Fruit fly (Drosophila melanogaster) whole organism, adult: ENCODE results near the gene CG3448.

Experiments used
- CG11617 ChIP-seq: fragments of 200-800 bp; sonication (Bioruptor generic); optimal IDR thresholded peaks from 2 replicates; lab custom pipeline; 2017; ENCODE audit warnings: mild to moderate bottlenecking, missing biosample characterization, missing genetic modification reagents, missing genetic modification characterization
- CG12768 ChIP-seq: fragments of 200-800 bp; sonication (Bioruptor generic); optimal IDR thresholded peaks from 2 replicates; lab custom pipeline; 2017; ENCODE audit warnings: missing biosample characterization, missing genetic modification characterization, mild to moderate bottlenecking, moderate library complexity, missing genetic modification reagents
- CG14711 ChIP-seq: fragments of 200-800 bp; sonication (Bioruptor generic); optimal IDR thresholded peaks from 2 replicates; lab custom pipeline; 2018; ENCODE audit warnings: missing biosample characterization, mild to moderate bottlenecking, missing genetic modification characterization, moderate library complexity
- CG1620 ChIP-seq: fragments of 200-800 bp; sonication (Bioruptor generic); optimal IDR thresholded peaks from 2 replicates; lab custom pipeline; 2016; ENCODE audit warnings: missing biosample characterization, missing genetic modification characterization
- CG33017 ChIP-seq: fragments of 200-800 bp; sonication (Bioruptor generic); optimal IDR thresholded peaks from 2 replicates; lab custom pipeline; 2018; ENCODE audit warnings: missing biosample characterization, mild to moderate bottlenecking, missing genetic modification characterization, moderate library complexity
- CG5204 ChIP-seq: fragments of 200-800 bp; sonication (Bioruptor generic); optimal IDR thresholded peaks from 2 replicates; lab custom pipeline; 2016; ENCODE audit warnings: missing biosample characterization, missing genetic modification characterization
- CG7045 ChIP-seq: fragments of 200-800 bp; sonication (Bioruptor generic); optimal IDR thresholded peaks from 2 replicates; lab custom pipeline; 2017; ENCODE audit warnings: missing biosample characterization, mild to moderate bottlenecking, missing genetic modification characterization
- CG7101 ChIP-seq: fragments of 200-800 bp; sonication (Bioruptor generic); optimal IDR thresholded peaks from 2 replicates; lab custom pipeline; 2018; ENCODE audit warnings: missing biosample characterization, mild to moderate bottlenecking, missing genetic modification characterization, moderate library complexity
- Clk ChIP-seq: fragments of 200-800 bp; sonication (Bioruptor generic); optimal IDR thresholded peaks from 2 replicates; lab custom pipeline; 2017; ENCODE audit warnings: missing biosample characterization, missing genetic modification characterization
- Crg-1 ChIP-seq: fragments of 200-800 bp; sonication (Bioruptor generic); optimal IDR thresholded peaks from 2 replicates; lab custom pipeline; 2016; ENCODE audit warnings: missing biosample characterization, missing genetic modification characterization
- Hr96 ChIP-seq: fragments of 200-800 bp; sonication (Bioruptor generic); optimal IDR thresholded peaks from 2 replicates; lab custom pipeline; 2016; ENCODE audit warnings: missing biosample characterization, missing genetic modification characterization
- Mnt ChIP-seq: fragments of 200-800 bp; sonication (Bioruptor generic); optimal IDR thresholded peaks from 2 replicates; lab custom pipeline; 2016; ENCODE audit warnings: missing biosample characterization, mild to moderate bottlenecking, missing genetic modification characterization
- bab1 ChIP-seq: fragments of 200-800 bp; sonication (Bioruptor generic); optimal IDR thresholded peaks from 3 replicates; lab custom pipeline; 2019; ENCODE audit warnings: missing biosample characterization, mild to moderate bottlenecking, missing genetic modification characterization, moderate library complexity
- cic ChIP-seq: fragments of 200-800 bp; sonication (Bioruptor generic); optimal IDR thresholded peaks from 2 replicates; lab custom pipeline; 2017; ENCODE audit warnings: missing biosample characterization, mild to moderate bottlenecking, missing genetic modification characterization, moderate library complexity
- cnc ChIP-seq, 2 experiments: fragments of >200 bp; optimal IDR thresholded peaks; 2 replicates each; lab custom pipeline; 2017
- kay ChIP-seq: fragments of 200-800 bp; sonication (Bioruptor generic); peaks from one replicate; lab custom pipeline; 2016; ENCODE audit warnings: missing biosample characterization, missing genetic modification characterization, borderline replicate concordance
- ovo ChIP-seq: fragments of 200-800 bp; sonication (Bioruptor generic); optimal IDR thresholded peaks from 2 replicates; lab custom pipeline; 2016; ENCODE audit warnings: missing biosample characterization, missing genetic modification characterization
- pad ChIP-seq: fragments of 200-800 bp; sonication (Bioruptor generic); optimal IDR thresholded peaks from 3 replicates; lab custom pipeline; 2017; ENCODE audit warnings: missing biosample characterization, missing genetic modification characterization, mild to moderate bottlenecking, moderate library complexity, missing genetic modification reagents
- tj ChIP-seq: fragments of 200-800 bp; sonication (Bioruptor generic); optimal IDR thresholded peaks from 3 replicates; lab custom pipeline; 2017; ENCODE audit warnings: missing biosample characterization, mild to moderate bottlenecking, missing genetic modification characterization, moderate library complexity
- toe ChIP-seq: fragments of 200-800 bp; sonication (Bioruptor generic); optimal IDR thresholded peaks from 2 replicates; lab custom pipeline; 2016; ENCODE audit warnings: missing biosample characterization, missing genetic modification characterization

Gene CG3448

dm6 chr3L:9431848-9432623, 19.3 kb downstream of the CG3448 start:
- no peak for TF ChIP-seq CG7045 (GFP tag; lab: Kevin White, UChicago)
- TF ChIP-seq tj (GFP tag; lab: Kevin White, UChicago) = no peak
- no peak for TF ChIP-seq CG5204 (GFP tag; lab: Kevin White, UChicago)
- TF ChIP-seq cic (GFP tag; lab: Kevin White, UChicago) = no peak
- no peak for TF ChIP-seq cnc (optimal IDR thresholded peaks at IDR 0.05; lab: Kevin White, UChicago)
- TF ChIP-seq kay (GFP tag; lab: Kevin White, UChicago) = no peak
- no peak for TF ChIP-seq Hr96 (GFP tag; lab: Kevin White, UChicago)
- no peak for TF ChIP-seq CG7101 (tag; lab: Kevin White, UChicago)
- no peak for TF ChIP-seq Mnt (GFP tag; lab: Kevin White, UChicago)
- TF ChIP-seq Crg-1 (GFP tag; lab: Kevin White, UChicago) = no peak
- TF ChIP-seq pad (GFP tag; lab: Kevin White, UChicago) = no peak
- no peak for TF ChIP-seq Clk (GFP tag; lab: Kevin White, UChicago)
- TF ChIP-seq CG1620 (GFP tag; lab: Kevin White, UChicago) = no peak
- no peak for TF ChIP-seq CG11617 (GFP tag; lab: Kevin White, UChicago)
- TF ChIP-seq toe (GFP tag; lab: Kevin White, UChicago) = no peak

- TF ChIP-seq CG12768 (GFP tag; lab: Kevin White, UChicago) (peak; percentile 34), Hr96 (GFP tag; lab: Kevin White, UChicago) (no peak)
These were observed 20.8 kb downstream of the CG3448 start for dm6 chr3L:9430608-9430952.

dm6 chr3L:9429665-9430607, 21.4 kb downstream of the CG3448 start, which contains the start of the genes RpS17 and MTF-1:
Gene RpS17, minus strand, starts transcription at chr3L:9429821.
Gene MTF-1, plus strand, starts transcription at chr3L:9430312.
- TF ChIP-seq Hr96 (GFP tag; lab: Kevin White, UChicago) (peak; percentile 40), cic (GFP tag; lab: Kevin White, UChicago) (peak; percentile 48), CG14711 (tag; lab: Kevin White, UChicago) (peak; percentile 50), CG11617 (GFP tag; lab: Kevin White, UChicago) (peak; percentile 73), toe (GFP tag; lab: Kevin White, UChicago) (no peak), CG5204 (GFP tag; lab: Kevin White, UChicago) (no peak), tj (GFP tag; lab: Kevin White, UChicago) (peak; percentile 27), Clk (GFP tag; lab: Kevin White, UChicago) (peak; percentile 1), Mnt (GFP tag; lab: Kevin White, UChicago) (peak; percentile 87), CG7101 (tag; lab: Kevin White, UChicago) (peak; percentile 66), ovo (GFP tag; lab: Kevin White, UChicago) (peak; percentile 19), CG1620 (GFP tag; lab: Kevin White, UChicago) (peak; percentile 61), kay (GFP tag; lab: Kevin White, UChicago) (no peak), pad (GFP tag; lab: Kevin White, UChicago) (peak; percentile 24), CG12768 (GFP tag; lab: Kevin White, UChicago) (peak; percentile 47), bab1 (GFP tag; lab: Kevin White, UChicago) (peak; percentile 70), Crg-1 (GFP tag; lab: Kevin White, UChicago) (peak; percentile 33), cnc (optimal IDR thresholded peaks at IDR 0.05; lab: Kevin White, UChicago) (no peak), CG33017 (tag; lab: Kevin White, UChicago) (peak; percentile 51), CG7045 (GFP tag; lab: Kevin White, UChicago) (peak; percentile 15)

dm6 chr3L:9426656-9427294, 24.6 kb downstream of the CG3448 start, which contains the start of the genes Atat and Shc:
Gene Atat, minus strand, starts transcription at chr3L:9426758.
Gene Shc, plus strand, starts transcription at chr3L:9427010.
- no peak for TF ChIP-seq cnc (optimal IDR thresholded peaks at IDR 0.05; lab: Kevin White, UChicago)
- peak; percentile 99 for TF ChIP-seq Crg-1 (GFP tag; lab: Kevin White, UChicago)
- no peak for TF ChIP-seq CG5204 (GFP tag; lab: Kevin White, UChicago)
- peak; percentile 95 for TF ChIP-seq pad (GFP tag; lab: Kevin White, UChicago)
- TF ChIP-seq CG11617 (GFP tag; lab: Kevin White, UChicago) = peak; percentile 97
- peak; percentile 94 for TF ChIP-seq Mnt (GFP tag; lab: Kevin White, UChicago)
- peak; percentile 95 for TF ChIP-seq CG14711 (tag; lab: Kevin White, UChicago)
- peak; percentile 100 for TF ChIP-seq toe (GFP tag; lab: Kevin White, UChicago)
- peak; percentile 89 for TF ChIP-seq cic (GFP tag; lab: Kevin White, UChicago)
- peak; percentile 100 for TF ChIP-seq CG1620 (GFP tag; lab: Kevin White, UChicago)
- TF ChIP-seq ovo (GFP tag; lab: Kevin White, UChicago) = peak; percentile 96
- peak; percentile 97 for TF ChIP-seq kay (GFP tag; lab: Kevin White, UChicago)
- peak; percentile 99 for TF ChIP-seq bab1 (GFP tag; lab: Kevin White, UChicago)
- peak; percentile 89 for TF ChIP-seq tj (GFP tag; lab: Kevin White, UChicago)
- TF ChIP-seq Hr96 (GFP tag; lab: Kevin White, UChicago) = peak; percentile 100
- TF ChIP-seq Clk (GFP tag; lab: Kevin White, UChicago) = peak; percentile 99
- TF ChIP-seq CG33017 (tag; lab: Kevin White, UChicago) = peak; percentile 97
- peak; percentile 99 for TF ChIP-seq CG7101 (tag; lab: Kevin White, UChicago)
- peak; percentile 98 for TF ChIP-seq CG7045 (GFP tag; lab: Kevin White, UChicago)
- TF ChIP-seq CG12768 (GFP tag; lab: Kevin White, UChicago) = peak; percentile 99
